Worm (Caenorhabditis elegans) whole organism, mixed stage, embryonic: ENCODE measurements around the gene fbxc-26.

Source experiments
- blmp-1 ChIP-seq: fragments of 150-350 bp; optimal IDR thresholded peaks from 2 replicates; lab custom pipeline; 2014; ENCODE audit warnings: missing biosample characterization, missing genetic modification characterization
- mep-1 ChIP-seq: fragments of 150-350 bp; optimal IDR thresholded peaks from 2 replicates; lab custom pipeline; 2017; ENCODE audit warnings: missing biosample characterization, missing genetic modification reagents, missing genetic modification characterization, inconsistent platforms
- nhr-28 ChIP-seq: fragments of 150-350 bp; optimal IDR thresholded peaks from 2 replicates; lab custom pipeline; 2014; ENCODE audit warnings: missing biosample characterization, missing genetic modification characterization
- pha-4 ChIP-seq: fragments of 150-350 bp; optimal IDR thresholded peaks from 2 replicates; lab custom pipeline; 2018; ENCODE audit warnings: missing biosample characterization, missing genetic modification reagents, missing genetic modification characterization
- unc-39 ChIP-seq: fragments of 150-350 bp; optimal IDR thresholded peaks from 2 replicates; lab custom pipeline; 2014; ENCODE audit warnings: missing biosample characterization, missing genetic modification characterization
- unc-62 ChIP-seq: fragments of 150-350 bp; optimal IDR thresholded peaks from 2 replicates; lab custom pipeline; 2014; ENCODE audit warnings: missing biosample characterization, missing genetic modification reagents, missing genetic modification characterization

DNA sequence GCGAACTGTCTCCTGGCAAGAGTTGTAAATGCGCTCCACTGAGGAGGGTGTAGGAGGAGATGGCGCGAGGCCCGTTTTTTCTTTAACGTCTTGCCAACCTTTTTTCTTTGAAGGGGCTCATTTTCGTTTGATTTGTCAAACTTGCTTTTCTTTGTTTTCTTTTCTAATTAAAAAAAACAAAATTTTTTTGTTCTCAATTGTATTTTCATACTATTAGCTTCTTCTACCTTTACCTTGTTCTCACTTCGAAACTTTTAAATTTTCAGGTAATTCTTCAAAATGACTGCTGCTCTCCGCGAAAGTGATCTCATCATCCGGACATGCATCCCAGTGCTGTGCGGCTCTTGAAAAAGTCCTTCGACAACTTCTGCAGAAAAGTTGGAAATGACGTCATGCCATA is 15.5 kb upstream of the fbxc-26 start, which contains the start of gene fbxa-184:
- TF ChIP-seq pha-4 (tag; lab: Kevin White, UChicago) (no peak), unc-62 (GFP tag; lab: Kevin White, UChicago) (no peak), nhr-28 (tag; lab: Kevin White, UChicago) (no peak), blmp-1 (tag; lab: Kevin White, UChicago) (no peak), mep-1 (tag; lab: Kevin White, UChicago) (no peak), unc-39 (no peak)
